Fruit fly (Drosophila melanogaster): ENCODE results near the gene Glys.

DNA sequence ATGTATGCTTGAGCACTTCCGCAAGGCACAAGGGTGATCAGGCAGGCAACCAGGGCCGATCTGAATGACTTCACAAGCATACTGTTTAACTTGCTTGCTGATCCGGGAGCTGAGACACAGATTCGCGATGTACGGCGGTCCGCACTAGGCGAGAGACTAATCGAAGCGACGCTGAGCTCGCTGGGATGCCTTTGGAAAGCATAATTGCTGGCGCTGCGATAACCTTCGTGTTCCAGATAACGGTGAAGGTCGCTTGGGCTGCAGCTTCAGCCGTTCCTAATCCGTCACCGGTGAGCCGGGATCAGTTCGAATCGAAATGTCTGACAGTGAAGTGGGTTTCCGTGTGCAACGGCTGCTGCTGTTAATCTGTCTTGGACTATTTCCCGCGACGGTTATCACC lies 10.5 kb downstream of the Glys start, which contains the start of the genes CG6912 and CG3984:
- TF ChIP-seq Sin3A (optimal IDR thresholded peaks at IDR 0.05), result no peak
- no peak for TF ChIP-seq h (optimal IDR thresholded peaks at IDR 0.05)
- TF ChIP-seq Myc (optimal IDR thresholded peaks at IDR 0.05), result no peak
- no peak for TF ChIP-seq insv (optimal IDR thresholded peaks at IDR 0.05)
- TF ChIP-seq psq (optimal IDR thresholded peaks at IDR 0.05), result no peak

Data from Kc167 (cell line).